Worm (Caenorhabditis elegans) whole organism, L1 larva: Measurements from ENCODE around the gene R07A4.4.

Experiments
- C04F5.9 ChIP-seq: sonication (generic microtip); optimal IDR thresholded peaks from 2 replicates; lab custom pipeline; 2016; ENCODE audit warnings: missing genetic modification characterization, missing compliant biosample characterization
- C16A3.4 ChIP-seq: fragments of 150-350 bp; optimal IDR thresholded peaks from 2 replicates; lab custom pipeline; 2014; ENCODE audit warnings: missing biosample characterization, missing genetic modification characterization
- Y116A8C.19 ChIP-seq: sonication (generic microtip); optimal IDR thresholded peaks from 2 replicates; lab custom pipeline; 2016; ENCODE audit warnings: missing compliant biosample characterization, missing genetic modification characterization, borderline replicate concordance
- aly-2 ChIP-seq: fragments of 150-350 bp; optimal IDR thresholded peaks from 2 replicates; lab custom pipeline; 2014; ENCODE audit warnings: missing biosample characterization, missing genetic modification characterization
- ces-1 ChIP-seq: fragments of 150-350 bp; optimal IDR thresholded peaks from 2 replicates; lab custom pipeline; 2014; ENCODE audit warnings: missing biosample characterization, missing genetic modification reagents, missing genetic modification characterization
- dpl-1 ChIP-seq, 3 experiments: fragments of 150-350 bp in 2 of 3; sonication (generic microtip) in 1 of 3; optimal IDR thresholded peaks; 2 replicates each; lab custom pipeline; 2014 to 2017; ENCODE audit warnings: missing biosample characterization in 3 of 3, missing genetic modification characterization in 3 of 3, missing genetic modification reagents in 3 of 3
- egl-13 ChIP-seq: sonication (generic microtip); optimal IDR thresholded peaks from 2 replicates; lab custom pipeline; 2016; ENCODE audit warnings: missing genotype, missing genetic modification reagents, missing genetic modification characterization, missing compliant biosample characterization
- egl-27 ChIP-seq, 2 experiments: fragments of 150-350 bp in 1 of 2; sonication (generic microtip); optimal IDR thresholded peaks; 3 replicates each; lab custom pipeline; 2017 to 2018; ENCODE audit warnings: missing biosample characterization in 2 of 2, missing genetic modification characterization in 2 of 2, missing genetic modification reagents in 2 of 2
- elt-2 ChIP-seq: sonication (generic microtip); optimal IDR thresholded peaks from 2 replicates; lab custom pipeline; 2016; ENCODE audit warnings: missing genetic modification characterization, mild to moderate bottlenecking, inconsistent platforms, missing compliant biosample characterization, missing genetic modification reagents
- fkh-10 ChIP-seq: sonication (generic microtip); optimal IDR thresholded peaks from 2 replicates; lab custom pipeline; 2017; ENCODE audit warnings: missing biosample characterization, missing genetic modification reagents, missing genetic modification characterization
- fkh-4 ChIP-seq: sonication (generic microtip); optimal IDR thresholded peaks from 2 replicates; lab custom pipeline; 2016; ENCODE audit warnings: missing compliant biosample characterization, missing genetic modification characterization, borderline replicate concordance
- fos-1 ChIP-seq: fragments of 150-350 bp; optimal IDR thresholded peaks from 2 replicates; lab custom pipeline; 2014; ENCODE audit warnings: missing biosample characterization, missing genetic modification characterization
- grh-1 ChIP-seq: fragments of 200-800 bp; sonication (Bioruptor generic); IDR thresholded peaks from 2 replicates; pipeline ENCODE4 v1.3.6; 2022; ENCODE audit warnings: missing genetic modification reagents, missing genetic modification characterization, missing compliant biosample characterization
- hlh-4 ChIP-seq: sonication (generic microtip); optimal IDR thresholded peaks from 2 replicates; lab custom pipeline; 2016; ENCODE audit warnings: mild to moderate bottlenecking, missing genetic modification characterization, missing compliant biosample characterization
- hpl-2 ChIP-seq: fragments of 150-350 bp; optimal IDR thresholded peaks from 2 replicates; lab custom pipeline; 2014; ENCODE audit warnings: missing biosample characterization, missing genetic modification reagents, missing genetic modification characterization
- isw-1 ChIP-seq: fragments of 200-800 bp; sonication (Bioruptor generic); IDR thresholded peaks from 2 replicates; pipeline ENCODE4 v1.3.6; 2022; ENCODE audit warnings: missing genetic modification characterization, missing compliant biosample characterization
- jun-1 ChIP-seq: fragments of 150-350 bp; optimal IDR thresholded peaks from 2 replicates; lab custom pipeline; 2014; ENCODE audit warnings: missing biosample characterization, missing genetic modification reagents, missing genetic modification characterization
- lin-15B ChIP-seq: fragments of 150-350 bp; sonication (generic microtip); optimal IDR thresholded peaks from 3 replicates; lab custom pipeline; 2014; ENCODE audit warnings: missing biosample characterization, missing genetic modification characterization
- lin-35 ChIP-seq, 2 experiments: fragments of 150-350 bp; optimal IDR thresholded peaks; 2 replicates each; lab custom pipeline; 2014; ENCODE audit warnings: missing biosample characterization in 2 of 2, missing genetic modification characterization in 2 of 2, missing genetic modification reagents in 2 of 2
- lin-39 ChIP-seq: fragments of 150-350 bp; optimal IDR thresholded peaks from 2 replicates; lab custom pipeline; 2014; ENCODE audit warnings: missing biosample characterization, missing genetic modification reagents, missing genetic modification characterization
- lir-3 ChIP-seq: sonication (generic microtip); optimal IDR thresholded peaks from 2 replicates; lab custom pipeline; 2016; ENCODE audit warnings: mild to moderate bottlenecking, missing genetic modification characterization, moderate library complexity, missing compliant biosample characterization; ENCODE audit not compliant: poor library complexity
- lsy-2 ChIP-seq, 2 experiments: fragments of 150-350 bp; optimal IDR thresholded peaks; 2 replicates each; lab custom pipeline; 2014; ENCODE audit warnings: missing biosample characterization in 2 of 2, missing genetic modification characterization in 2 of 2
- mab-9 ChIP-seq: fragments of 200-800 bp; sonication (Bioruptor generic); IDR thresholded peaks from 2 replicates; pipeline ENCODE4 v1.3.6; 2022; ENCODE audit warnings: missing genetic modification reagents, missing genetic modification characterization, missing compliant biosample characterization
- mef-2 ChIP-seq: fragments of 150-350 bp; optimal IDR thresholded peaks from 2 replicates; lab custom pipeline; 2014; ENCODE audit warnings: missing biosample characterization, missing genetic modification characterization
- mep-1 ChIP-seq: fragments of 150-350 bp; optimal IDR thresholded peaks from 2 replicates; lab custom pipeline; 2014; ENCODE audit warnings: missing biosample characterization, missing genetic modification characterization
- nhr-12 ChIP-seq: sonication (generic microtip); optimal IDR thresholded peaks from 2 replicates; lab custom pipeline; 2017; ENCODE audit warnings: missing biosample characterization, missing genetic modification characterization
- nhr-77 ChIP-seq: fragments of 150-350 bp; optimal IDR thresholded peaks from 2 replicates; lab custom pipeline; 2014; ENCODE audit warnings: missing biosample characterization, missing genetic modification characterization
- nhr-84 ChIP-seq: sonication (generic microtip); optimal IDR thresholded peaks from 2 replicates; lab custom pipeline; 2017; ENCODE audit warnings: missing biosample characterization, missing genetic modification characterization
- nhr-90 ChIP-seq: sonication (generic microtip); optimal IDR thresholded peaks from 2 replicates; lab custom pipeline; 2016; ENCODE audit warnings: mild to moderate bottlenecking, missing genetic modification characterization, missing compliant biosample characterization; ENCODE audit not compliant: poor library complexity
- rnt-1 ChIP-seq: sonication (generic microtip); optimal IDR thresholded peaks from 2 replicates; lab custom pipeline; 2016; ENCODE audit warnings: mild to moderate bottlenecking, missing genetic modification characterization, moderate library complexity, missing compliant biosample characterization
- skn-1 ChIP-seq: fragments of 150-350 bp; optimal IDR thresholded peaks from 2 replicates; lab custom pipeline; 2014; ENCODE audit warnings: missing biosample characterization, missing genetic modification characterization
- snpc-4 ChIP-seq: fragments of 150-350 bp; optimal IDR thresholded peaks from 2 replicates; lab custom pipeline; 2014; ENCODE audit warnings: missing biosample characterization, missing genetic modification characterization
- snu-23 ChIP-seq: sonication (generic microtip); optimal IDR thresholded peaks from 2 replicates; lab custom pipeline; 2016; ENCODE audit warnings: missing genetic modification characterization, missing compliant biosample characterization
- swsn-7 ChIP-seq: sonication (generic microtip); optimal IDR thresholded peaks from 2 replicates; lab custom pipeline; 2016; ENCODE audit warnings: missing genetic modification characterization, missing compliant biosample characterization
- tbx-2 ChIP-seq: sonication (generic microtip); optimal IDR thresholded peaks from 2 replicates; lab custom pipeline; 2016; ENCODE audit warnings: missing genetic modification characterization, missing compliant biosample characterization
- unc-130 ChIP-seq: fragments of 150-350 bp; optimal IDR thresholded peaks from 2 replicates; lab custom pipeline; 2017; ENCODE audit warnings: missing biosample characterization, missing genetic modification characterization, inconsistent platforms
- unc-30 ChIP-seq: sonication (generic microtip); optimal IDR thresholded peaks from 2 replicates; lab custom pipeline; 2017; ENCODE audit warnings: missing biosample characterization, missing genetic modification characterization
- unc-62 ChIP-seq: fragments of 150-350 bp; optimal IDR thresholded peaks from 2 replicates; lab custom pipeline; 2014; ENCODE audit warnings: missing biosample characterization, missing genetic modification reagents, missing genetic modification characterization
- unc-98 ChIP-seq: fragments of 200-800 bp; sonication (Bioruptor generic); IDR thresholded peaks from 2 replicates; pipeline ENCODE4 v1.3.6; 2022; ENCODE audit warnings: missing genetic modification characterization, missing compliant biosample characterization

The R07A4.4 gene

DNA sequence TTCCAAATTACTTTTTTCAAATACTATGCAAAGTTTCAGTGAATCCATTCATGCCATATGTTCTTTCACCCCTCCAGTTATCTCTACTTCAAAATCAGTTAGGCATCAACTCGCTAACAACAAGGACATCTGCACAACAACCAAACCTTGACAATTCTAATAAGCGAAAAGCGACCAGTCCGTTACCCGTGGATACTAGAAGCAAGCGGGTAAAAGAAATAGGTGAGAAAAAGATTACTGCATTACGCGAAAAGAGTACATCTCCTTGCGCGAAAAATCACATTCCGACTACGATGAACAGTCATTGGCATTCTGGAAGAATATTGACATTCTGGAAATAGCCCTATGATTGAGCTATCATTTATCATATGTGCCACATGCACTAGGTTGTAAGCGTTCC is 1.3 kb downstream of the R07A4.4 start (continued):
- no peak for TF ChIP-seq unc-98

DNA sequence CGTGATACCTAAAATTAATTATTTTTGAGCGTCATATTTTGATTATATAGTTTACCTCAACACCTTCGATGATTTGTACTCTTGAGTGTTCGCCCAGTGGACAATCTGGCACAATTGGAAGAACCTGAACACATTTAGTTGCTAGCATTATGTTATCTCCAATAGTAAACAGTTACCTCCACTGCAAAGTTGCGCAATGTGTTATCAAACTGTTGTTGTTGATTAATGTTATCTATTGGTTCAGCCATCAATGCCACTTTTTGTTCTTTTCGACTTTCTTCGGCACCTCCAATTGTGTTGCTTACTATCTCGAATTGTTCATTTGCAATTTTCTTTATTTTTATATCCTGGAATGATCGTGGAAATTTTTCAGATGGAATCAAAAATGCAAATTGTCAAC is 3.0 kb downstream of the R07A4.4 start:
- TF ChIP-seq fos-1 (tag; lab: Kevin White, UChicago) = no peak

DNA sequence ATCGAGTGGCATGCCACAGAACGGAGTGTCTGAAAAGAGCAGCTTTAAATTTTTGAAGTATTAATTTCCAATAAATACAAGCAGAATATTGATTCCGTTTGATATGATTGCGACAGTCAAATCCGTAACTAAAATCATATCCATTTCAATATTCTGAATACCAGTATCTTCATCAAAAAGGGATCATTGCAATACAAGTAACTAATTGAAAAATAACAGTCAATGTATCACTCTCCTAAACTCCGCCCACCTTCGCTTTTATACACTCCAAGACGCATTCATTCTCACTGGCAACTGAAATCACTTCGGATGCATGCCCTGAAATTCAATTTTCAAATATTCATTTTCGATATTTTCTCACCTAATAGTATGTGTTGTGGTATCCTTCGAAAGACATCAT is 4.1 kb downstream of the R07A4.4 start, which contains the start of gene R07A4.3:
TSS of gene R07A4.3 (plus strand) at position 301 of the 400 bp plus-strand sequence.
- no peak for TF ChIP-seq snu-23
- TF ChIP-seq isw-1 = no peak
- TF ChIP-seq mep-1 (tag; lab: Kevin White, UChicago) = no peak
- TF ChIP-seq C04F5.9 (tag; lab: Kevin White, UChicago) = no peak
- no peak for TF ChIP-seq unc-30 (tag; lab: Kevin White, UChicago)
- no peak for TF ChIP-seq aly-2 (tag; lab: Kevin White, UChicago)
- TF ChIP-seq nhr-12 (tag; lab: Kevin White, UChicago) = no peak
- TF ChIP-seq jun-1 (tag; lab: Kevin White, UChicago) = no peak
- no peak for TF ChIP-seq unc-62
- TF ChIP-seq grh-1 (GFP tag; lab: Robert Waterston, UW) = no peak
- no peak for TF ChIP-seq lin-15B (tag; lab: Kevin White, UChicago)
- no peak for TF ChIP-seq lin-39 (tag; lab: Kevin White, UChicago)
- TF ChIP-seq hpl-2 = no peak
- TF ChIP-seq mab-9 (GFP tag; lab: Robert Waterston, UW) = no peak
- no peak for TF ChIP-seq rnt-1 (tag; lab: Kevin White, UChicago)
- TF ChIP-seq nhr-90 (tag; lab: Kevin White, UChicago) = no peak
- no peak for TF ChIP-seq fkh-10 (GFP tag; lab: Kevin White, UChicago)
- no peak for TF ChIP-seq egl-13 (tag; lab: Kevin White, UChicago)

DNA sequence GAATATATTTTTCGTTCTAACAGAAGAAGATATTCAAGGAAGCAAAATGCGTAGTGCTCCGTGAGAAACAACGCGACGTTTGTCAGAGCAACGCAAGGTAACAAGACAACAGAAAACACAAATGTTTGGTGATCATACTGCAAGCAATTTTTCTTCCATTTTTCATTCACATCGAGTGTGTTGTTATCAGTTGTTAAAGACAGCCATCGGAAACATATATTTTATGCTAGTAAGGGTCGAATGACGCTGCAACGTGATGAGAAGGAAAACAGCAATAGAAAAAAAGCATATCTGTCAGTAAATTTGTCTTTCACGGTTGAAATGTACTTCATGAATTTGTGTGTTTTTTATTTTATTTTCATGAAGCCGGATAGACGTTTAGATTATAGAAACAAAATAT is 9.4 kb downstream of the R07A4.4 start:
- TF ChIP-seq dpl-1 (GFP tag; optimal IDR thresholded peaks at IDR 0.05; lab: Kevin White, UChicago) (no peak), elt-2 (tag; lab: Kevin White, UChicago) (peak; percentile 42), lin-35 (GFP tag; optimal IDR thresholded peaks at IDR 0.05; lab: Kevin White, UChicago) (peak in 1 of 2 experiments; percentile 7)
- TF ChIP-seq, all 84 proteins: peak for 2

DNA sequence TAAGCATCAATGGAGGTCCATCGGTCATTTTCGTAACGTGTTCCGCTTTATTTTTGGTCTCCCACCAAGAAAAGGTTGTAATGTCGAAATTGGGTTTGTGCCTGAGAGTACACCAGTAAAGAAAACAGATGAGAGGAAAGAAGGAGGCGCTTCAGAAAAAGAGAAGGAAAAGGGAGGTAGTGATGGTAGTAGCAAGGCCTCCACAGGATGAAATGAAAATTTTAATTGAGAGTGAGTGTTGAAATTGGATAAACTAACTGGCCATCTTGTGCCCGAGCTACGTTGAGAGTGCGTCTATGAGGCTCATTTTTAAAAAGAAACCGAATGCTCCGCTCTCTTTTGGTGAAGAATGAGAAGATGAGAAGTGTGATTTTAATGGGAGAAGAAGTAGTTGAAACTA is 11.1 kb downstream of the R07A4.4 start, which contains the start of gene R07A4.2:
TSS of gene R07A4.2 (minus strand) at position 101 of the 400 bp plus-strand sequence.
- TF ChIP-seq nhr-84 (tag; lab: Kevin White, UChicago) (no peak), snpc-4 (tag; lab: Kevin White, UChicago) (no peak), tbx-2 (no peak), C16A3.4 (tag; lab: Kevin White, UChicago) (no peak), Y116A8C.19 (no peak), hlh-4 (tag; lab: Kevin White, UChicago) (no peak), egl-27 (tag; optimal IDR thresholded peaks at IDR 0.05; lab: Kevin White, UChicago) (no peak), mef-2 (tag; lab: Kevin White, UChicago) (no peak), skn-1 (tag; lab: Kevin White, UChicago) (no peak), unc-130 (tag; lab: Kevin White, UChicago) (no peak), lsy-2 (tag; optimal IDR thresholded peaks at IDR 0.05; lab: Kevin White, UChicago) (no peak), grh-1 (GFP tag; lab: Robert Waterston, UW) (no peak), lir-3 (no peak), swsn-7 (tag; lab: Kevin White, UChicago) (no peak), ces-1 (GFP tag; lab: Kevin White, UChicago) (no peak), lin-39 (tag; lab: Kevin White, UChicago) (no peak), fkh-4 (no peak), nhr-77 (tag; lab: Kevin White, UChicago) (no peak), dpl-1 (GFP tag; optimal IDR thresholded peaks at IDR 0.05; lab: Kevin White, UChicago) (no peak), rnt-1 (tag; lab: Kevin White, UChicago) (no peak)
- TF ChIP-seq, all 84 proteins: peak for 0
